Worm (Caenorhabditis elegans): ENCODE data around the gene H37A05.2.

H37A05.2 gene

DNA sequence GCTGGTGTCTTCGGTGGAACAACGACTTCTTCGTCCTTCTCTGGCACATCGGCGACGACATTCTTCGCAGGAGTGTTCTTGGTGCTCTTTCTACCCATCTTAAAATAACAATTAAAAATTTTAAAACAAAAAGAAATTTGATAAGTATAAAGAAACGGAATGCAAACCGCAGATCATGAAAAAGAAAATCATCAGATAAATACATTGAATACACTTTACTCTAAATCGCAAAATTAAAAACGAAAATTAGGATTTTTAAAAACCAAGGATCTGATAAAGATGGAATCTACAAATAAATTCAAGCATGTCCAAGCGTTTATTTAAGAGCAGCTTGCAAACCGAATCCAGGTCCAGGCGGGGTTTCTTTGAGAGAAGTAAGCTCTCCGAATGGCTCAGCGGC, 9.6 kb downstream of the H37A05.2 start, which contains the start of gene F53F4.11:
Gene F53F4.11 (minus strand): TSS at position 101 of the 400 bp plus-strand sequence.
- TF ChIP-seq egl-18 (GFP tag; IDR thresholded peaks at IDR 0.05) (no peak), nhr-90 (tag; optimal IDR thresholded peaks at IDR 0.05) (no peak), chd-7 (tag; optimal IDR thresholded peaks at IDR 0.05) (peak; percentile 2), nfya-1 (tag; optimal IDR thresholded peaks at IDR 0.05; ENCODE audit: borderline replicate concordance, insufficient read depth) (no peak), attf-6 (GFP tag; IDR thresholded peaks at IDR 0.05) (0 out of 2 replicates have a peak, but pooled peaks have one; percentile 34), madf-6 (GFP tag; IDR thresholded peaks at IDR 0.05) (peak; percentile 50), akir-1 (GFP tag; optimal IDR thresholded peaks at IDR 0.05) (no peak), hlh-12 (tag; optimal IDR thresholded peaks at IDR 0.05) (no peak), ceh-100 (GFP tag; IDR thresholded peaks at IDR 0.05) (0 out of 2 replicates have a peak, but pooled peaks have one; percentile 24), hsf-1 (GFP tag; IDR thresholded peaks at IDR 0.05) (peak; percentile 49; the same call in 1 of the 2 replicates), ztf-28 (GFP tag; IDR thresholded peaks at IDR 0.05) (no peak), madf-3 (GFP tag; IDR thresholded peaks at IDR 0.05) (0 out of 2 replicates have a peak, but pooled peaks have one; percentile 73), tlf-1 (GFP tag; optimal IDR thresholded peaks at IDR 0.05) (peak; percentile 18), lsl-1 (GFP tag; optimal IDR thresholded peaks at IDR 0.05) (peak; percentile 8)

DNA sequence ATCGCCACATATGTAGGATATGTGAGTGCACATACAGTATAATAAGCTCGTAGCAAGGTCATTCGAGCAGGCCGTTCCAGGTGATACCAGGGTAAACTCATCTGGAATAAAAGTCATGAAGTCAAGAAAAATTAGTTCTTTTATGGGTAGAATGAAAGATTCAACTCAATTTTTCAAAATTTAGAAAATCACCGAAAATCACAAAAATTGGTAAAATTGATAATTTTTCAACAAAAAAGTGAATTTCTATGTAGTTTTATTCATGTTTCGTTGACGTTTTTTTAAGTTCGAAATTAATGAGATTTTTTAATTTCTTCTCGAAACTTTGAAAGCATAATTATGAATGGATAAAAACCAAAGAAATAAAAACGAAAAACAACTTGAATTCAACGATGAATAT, 12.3 kb downstream of the H37A05.2 start, which contains the start of gene F53F4.16:
Gene F53F4.16 (minus strand): TSS at position 101 of the 400 bp plus-strand sequence.
- TF ChIP-seq unc-62 (GFP tag; optimal IDR thresholded peaks at IDR 0.05) (no peak), ceh-58 (GFP tag; IDR thresholded peaks at IDR 0.05) (no peak), repo-1 (tag; optimal IDR thresholded peaks at IDR 0.05) (no peak), akir-1 (GFP tag; optimal IDR thresholded peaks at IDR 0.05) (no peak), B0336.3 (GFP tag; IDR thresholded peaks at IDR 0.05) (no peak), ceh-27 (GFP tag; optimal IDR thresholded peaks at IDR 0.05) (no peak), F37B4.10 (GFP tag; IDR thresholded peaks at IDR 0.05) (no peak), nhr-90 (tag; optimal IDR thresholded peaks at IDR 0.05) (no peak), mcd-1 (GFP tag; IDR thresholded peaks at IDR 0.05) (no peak), Y53F4B.3 (GFP tag; IDR thresholded peaks at IDR 0.05) (no peak), B0019.2 (GFP tag; conservative IDR thresholded peaks at IDR 0.05) (no peak), snpc-1.3 (tag; optimal IDR thresholded peaks at IDR 0.05; ENCODE audit: insufficient read depth) (no peak), hrde-1 (tag; optimal IDR thresholded peaks at IDR 0.05; ENCODE audit: borderline replicate concordance) (no peak), aptf-2 (GFP tag; conservative IDR thresholded peaks at IDR 0.05) (no peak)

DNA sequence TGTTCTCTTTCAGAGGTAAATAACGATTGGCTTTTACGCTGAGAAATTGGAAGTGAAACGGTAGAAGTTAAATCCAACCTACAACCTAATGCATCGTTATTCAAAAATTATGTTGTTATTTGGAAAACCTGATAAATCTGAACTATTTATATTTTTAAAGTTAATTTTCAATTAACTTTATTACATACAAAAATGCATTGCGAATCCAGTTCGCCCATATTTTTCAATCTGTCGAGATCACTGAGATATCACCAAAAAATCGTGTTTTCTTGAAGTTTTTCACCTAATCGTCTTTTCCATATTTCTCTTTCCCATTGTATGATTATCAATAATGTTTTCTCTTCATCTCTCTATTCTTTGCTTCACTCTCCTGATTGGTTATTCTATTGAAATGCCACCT, 13.4 kb downstream of the H37A05.2 start, which contains the start of gene F53F4.15:
Gene F53F4.15 (plus strand): TSS at position 301 of the 400 bp plus-strand sequence.
- TF ChIP-seq ztf-22 (GFP tag; optimal IDR thresholded peaks at IDR 0.05): no peak
- no peak for TF ChIP-seq zfh-2 (GFP tag; conservative IDR thresholded peaks at IDR 0.05)
- no peak for TF ChIP-seq mcd-1 (GFP tag; IDR thresholded peaks at IDR 0.05)
- no peak for TF ChIP-seq aptf-2 (GFP tag; conservative IDR thresholded peaks at IDR 0.05)
- no peak for TF ChIP-seq dpff-1 (tag; optimal IDR thresholded peaks at IDR 0.05)
- TF ChIP-seq ccch-3 (GFP tag; optimal IDR thresholded peaks at IDR 0.05): no peak
- no peak for TF ChIP-seq ztf-25 (GFP tag; IDR thresholded peaks at IDR 0.05)
- TF ChIP-seq tlf-1 (GFP tag; optimal IDR thresholded peaks at IDR 0.05): no peak
- TF ChIP-seq efl-1 (GFP tag; optimal IDR thresholded peaks at IDR 0.05): no peak
- no peak for TF ChIP-seq ztf-3 (GFP tag; optimal IDR thresholded peaks at IDR 0.05)
- no peak for TF ChIP-seq dpl-1 (GFP tag; optimal IDR thresholded peaks at IDR 0.05)
- no peak for TF ChIP-seq hlh-26 (GFP tag; conservative IDR thresholded peaks at IDR 0.05)
